Worm (Caenorhabditis elegans): ENCODE data around the gene C26E1.1.

The C26E1.1 gene

DNA sequence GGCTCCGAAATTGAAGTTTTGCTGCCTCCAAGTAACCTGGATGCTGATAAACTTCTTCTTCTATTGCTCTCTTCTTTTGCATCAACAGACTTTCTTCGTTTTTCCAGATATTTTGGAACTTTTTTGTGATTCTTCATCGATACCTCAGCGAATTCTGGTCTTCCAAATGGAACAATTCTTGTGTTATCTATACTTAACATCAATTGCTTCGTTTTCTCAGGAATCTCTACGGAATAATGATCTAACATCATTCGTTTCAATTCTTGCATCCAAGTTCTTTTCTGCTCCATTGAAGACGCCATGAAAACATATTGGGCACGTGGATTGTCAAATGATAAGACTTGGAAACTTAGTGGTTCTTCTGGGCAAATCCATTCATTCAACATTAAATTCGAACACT, 21.4 kb upstream of the C26E1.1 start, which contains the start of gene F32F2.4:
TSS of gene F32F2.4 (plus strand) at position 301 of the 400 bp plus-strand sequence.
- TF ChIP-seq ceh-83 (GFP tag; optimal IDR thresholded peaks at IDR 0.05): no peak
- no peak for TF ChIP-seq ham-2 (GFP tag; optimal IDR thresholded peaks at IDR 0.05)
- TF ChIP-seq unc-39 (tag; optimal IDR thresholded peaks at IDR 0.05): no peak
- no peak for TF ChIP-seq hlh-1 (tag; optimal IDR thresholded peaks at IDR 0.05)
- TF ChIP-seq nhr-76 (tag; optimal IDR thresholded peaks at IDR 0.05): no peak
- TF ChIP-seq unc-120 (tag; optimal IDR thresholded peaks at IDR 0.05; ENCODE audit: poor library complexity, severe bottlenecking): no peak

DNA sequence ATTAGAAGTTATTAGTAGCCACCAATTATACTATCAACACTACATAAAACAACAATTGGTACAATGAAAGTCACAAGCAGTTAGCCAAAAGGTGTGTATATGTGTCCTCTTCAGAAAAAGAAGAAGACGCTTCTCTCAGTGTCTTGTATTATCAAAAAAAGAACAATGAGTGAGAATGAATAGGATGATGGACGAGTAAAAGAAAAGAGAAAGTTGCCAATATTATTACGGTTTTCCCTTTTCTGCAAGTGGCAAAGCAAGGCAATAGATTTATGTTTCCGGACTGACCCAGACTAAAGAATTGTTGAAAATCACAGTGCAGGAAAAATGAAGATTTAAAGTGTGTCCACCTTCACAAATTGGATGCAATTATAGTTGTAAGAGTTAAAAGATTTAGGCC, 16.9 kb upstream of the C26E1.1 start:
- no peak for TF ChIP-seq ceh-39 (tag; optimal IDR thresholded peaks at IDR 0.05)
- TF ChIP-seq nhr-28 (tag; optimal IDR thresholded peaks at IDR 0.05): no peak
- no peak for TF ChIP-seq lin-13 (tag; optimal IDR thresholded peaks at IDR 0.05)
- TF ChIP-seq M03D4.4 (tag; optimal IDR thresholded peaks at IDR 0.05): no peak
- no peak for TF ChIP-seq bed-3 (GFP tag; optimal IDR thresholded peaks at IDR 0.05)
- no peak for TF ChIP-seq unc-39 (tag; optimal IDR thresholded peaks at IDR 0.05)
- no peak for TF ChIP-seq zip-8 (tag; optimal IDR thresholded peaks at IDR 0.05)
- no peak for TF ChIP-seq ceh-43 (GFP tag; optimal IDR thresholded peaks at IDR 0.05)
- no peak for TF ChIP-seq snpc-4 (tag; optimal IDR thresholded peaks at IDR 0.05)
- no peak for TF ChIP-seq ham-2 (GFP tag; optimal IDR thresholded peaks at IDR 0.05)

DNA sequence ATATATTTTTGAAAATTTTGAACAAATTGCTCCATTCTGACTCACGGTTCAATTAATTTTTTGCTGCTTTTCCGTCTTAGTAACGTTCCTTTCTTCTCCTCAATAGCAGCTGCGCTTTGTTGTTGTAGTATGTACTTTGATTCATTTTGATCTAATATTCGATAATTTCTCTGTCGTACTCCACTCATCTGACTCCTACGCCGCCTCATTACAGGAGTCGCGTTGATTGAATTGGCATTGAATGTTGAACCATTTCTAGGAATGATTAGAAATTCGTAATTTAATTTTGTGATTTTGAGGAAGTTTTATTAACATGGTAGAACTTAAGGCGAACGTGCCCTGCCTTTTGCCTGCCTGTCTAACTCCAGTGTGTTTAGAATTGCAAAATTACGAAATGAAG, 14.4 kb upstream of the C26E1.1 start:
- TF ChIP-seq ces-1 (GFP tag; optimal IDR thresholded peaks at IDR 0.05) (peak; percentile 71), snpc-4 (tag; optimal IDR thresholded peaks at IDR 0.05) (no peak)

DNA sequence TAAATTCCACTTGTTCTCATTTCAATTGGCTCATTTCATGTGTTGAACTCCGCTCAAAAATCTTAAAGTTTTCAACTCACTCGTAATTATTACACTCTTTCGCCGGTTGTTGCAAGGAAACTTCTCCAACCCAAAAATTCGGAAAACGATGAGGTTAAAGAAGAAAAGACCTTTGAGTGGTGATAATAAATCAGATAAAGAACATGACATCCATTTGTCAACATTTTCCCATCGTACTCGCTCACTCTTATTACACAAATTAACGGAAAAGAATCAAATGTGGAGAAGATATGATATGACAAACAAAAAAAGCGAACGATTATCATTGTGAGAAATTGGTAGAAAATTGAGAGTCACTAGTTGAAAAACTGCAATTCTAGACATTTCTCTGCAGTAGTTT, 12.0 kb upstream of the C26E1.1 start:
- TF ChIP-seq nhr-237 (tag; optimal IDR thresholded peaks at IDR 0.05) (no peak), pha-4 (tag; optimal IDR thresholded peaks at IDR 0.05) (no peak), nhr-76 (tag; optimal IDR thresholded peaks at IDR 0.05) (no peak), bed-3 (GFP tag; optimal IDR thresholded peaks at IDR 0.05) (no peak), ham-2 (GFP tag; optimal IDR thresholded peaks at IDR 0.05) (no peak), hlh-1 (tag; optimal IDR thresholded peaks at IDR 0.05) (no peak), ceh-83 (GFP tag; optimal IDR thresholded peaks at IDR 0.05) (no peak), unc-62 (GFP tag; optimal IDR thresholded peaks at IDR 0.05) (peak; percentile 59)

DNA sequence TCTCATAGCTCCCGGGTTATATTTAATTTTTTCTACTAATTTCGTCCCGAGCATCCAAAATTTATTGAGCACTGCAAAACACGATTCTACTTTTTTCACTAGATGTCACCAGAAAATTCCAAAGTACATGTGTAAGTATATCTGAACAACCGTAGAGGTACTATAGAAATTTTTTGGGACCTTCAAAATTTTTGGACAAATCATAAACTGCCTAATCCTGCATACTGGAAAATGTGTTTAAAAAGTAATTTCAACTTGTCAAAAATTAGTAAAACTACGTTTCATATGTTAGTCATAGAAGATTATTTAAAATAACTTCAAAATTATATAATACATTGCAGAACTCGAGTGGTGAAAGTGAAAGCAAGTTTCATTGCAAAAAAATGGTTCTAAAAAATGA, 10.8 kb upstream of the C26E1.1 start:
- TF ChIP-seq flh-1 (GFP tag; optimal IDR thresholded peaks at IDR 0.05): no peak
- TF ChIP-seq ceh-39 (tag; optimal IDR thresholded peaks at IDR 0.05): no peak
- TF ChIP-seq bed-3 (GFP tag; optimal IDR thresholded peaks at IDR 0.05): no peak

DNA sequence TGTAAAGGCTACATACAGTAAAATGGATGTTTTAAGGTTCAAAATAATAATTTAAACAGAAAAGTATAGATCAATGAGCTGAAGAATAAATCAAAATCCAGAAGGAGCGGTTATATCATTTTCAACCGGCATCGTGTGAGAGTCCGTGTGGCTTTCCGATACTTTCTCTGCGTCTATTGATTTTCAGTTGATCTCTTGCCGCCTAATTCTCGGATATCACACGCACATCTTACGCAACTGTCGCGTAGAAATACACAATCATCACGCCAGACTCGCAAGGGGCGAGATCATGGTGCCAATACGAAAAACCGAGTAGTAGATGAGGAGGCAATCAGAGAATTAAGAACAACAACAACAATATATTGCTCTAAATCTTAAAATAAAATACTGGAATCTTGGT, 8.4 kb upstream of the C26E1.1 start:
- TF ChIP-seq nhr-2 (tag; optimal IDR thresholded peaks at IDR 0.05): no peak
- no peak for TF ChIP-seq ces-1 (GFP tag; optimal IDR thresholded peaks at IDR 0.05)
- no peak for TF ChIP-seq blmp-1 (tag; optimal IDR thresholded peaks at IDR 0.05)
- TF ChIP-seq unc-120 (tag; optimal IDR thresholded peaks at IDR 0.05; ENCODE audit: poor library complexity, severe bottlenecking): peak; percentile 21
- peak; percentile 7 for TF ChIP-seq hlh-1 (tag; optimal IDR thresholded peaks at IDR 0.05)
- TF ChIP-seq tbx-8 (GFP tag; optimal IDR thresholded peaks at IDR 0.05): no peak
- no peak for TF ChIP-seq drap-1 (GFP tag; optimal IDR thresholded peaks at IDR 0.05)
- no peak for TF ChIP-seq mab-5 (tag; optimal IDR thresholded peaks at IDR 0.05)
- TF ChIP-seq nhr-237 (tag; optimal IDR thresholded peaks at IDR 0.05): no peak

DNA sequence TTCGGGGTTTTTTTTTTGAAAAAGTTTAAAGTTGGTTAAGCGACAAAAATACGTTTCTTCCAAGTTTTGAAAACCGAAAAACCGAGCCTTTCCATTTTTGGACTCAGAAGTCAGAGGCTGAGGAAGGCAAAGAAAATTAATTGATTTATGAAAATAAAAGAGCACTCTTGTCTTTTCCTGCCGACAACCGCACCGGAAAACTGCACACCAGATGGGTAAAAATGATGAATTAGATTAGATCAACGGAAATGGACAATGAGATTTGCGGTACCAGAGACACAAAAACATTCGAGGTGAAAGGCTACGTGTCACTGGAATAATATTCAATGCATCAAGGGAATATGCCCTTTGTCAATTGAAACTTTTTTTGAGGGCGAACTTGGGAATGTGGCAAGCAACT, 2.8 kb upstream of the C26E1.1 start:
- TF ChIP-seq blmp-1 (tag; optimal IDR thresholded peaks at IDR 0.05) (no peak), nhr-237 (tag; optimal IDR thresholded peaks at IDR 0.05) (no peak), ces-1 (GFP tag; optimal IDR thresholded peaks at IDR 0.05) (peak; percentile 96), M03D4.4 (tag; optimal IDR thresholded peaks at IDR 0.05) (no peak), lin-13 (tag; optimal IDR thresholded peaks at IDR 0.05) (no peak), ham-2 (GFP tag; optimal IDR thresholded peaks at IDR 0.05) (no peak), unc-120 (tag; optimal IDR thresholded peaks at IDR 0.05; ENCODE audit: poor library complexity, severe bottlenecking) (no peak)

DNA sequence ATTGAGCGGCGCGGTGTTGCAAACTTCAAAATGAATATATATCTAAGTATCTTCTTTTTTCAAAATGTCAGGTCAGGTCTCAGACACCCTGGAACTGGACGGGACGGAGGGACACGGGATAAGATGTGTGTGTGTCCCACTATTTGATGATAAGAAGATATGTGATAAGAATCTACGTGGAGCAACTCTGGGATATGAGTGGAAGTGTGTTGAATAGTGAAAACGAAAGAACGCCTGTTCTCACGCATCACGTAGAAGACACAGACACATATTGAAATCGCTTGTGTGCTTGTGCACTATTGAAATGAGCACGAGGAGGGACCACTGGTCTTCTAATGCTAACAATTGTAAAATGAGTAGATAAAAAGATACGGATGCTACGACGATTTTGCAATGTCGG, 1.5 kb upstream of the C26E1.1 start, which contains the start of gene uig-1:
TSS of gene uig-1 (minus strand) at position 120 of the 400 bp plus-strand sequence.
- TF ChIP-seq lin-13 (tag; optimal IDR thresholded peaks at IDR 0.05) (no peak), hlh-1 (tag; optimal IDR thresholded peaks at IDR 0.05) (peak; percentile 47), snpc-4 (tag; optimal IDR thresholded peaks at IDR 0.05) (no peak)

Measured in whole organism, mixed stage, embryonic.